Fruit fly (Drosophila melanogaster): ENCODE measurements around the gene CG1750.

DNA sequence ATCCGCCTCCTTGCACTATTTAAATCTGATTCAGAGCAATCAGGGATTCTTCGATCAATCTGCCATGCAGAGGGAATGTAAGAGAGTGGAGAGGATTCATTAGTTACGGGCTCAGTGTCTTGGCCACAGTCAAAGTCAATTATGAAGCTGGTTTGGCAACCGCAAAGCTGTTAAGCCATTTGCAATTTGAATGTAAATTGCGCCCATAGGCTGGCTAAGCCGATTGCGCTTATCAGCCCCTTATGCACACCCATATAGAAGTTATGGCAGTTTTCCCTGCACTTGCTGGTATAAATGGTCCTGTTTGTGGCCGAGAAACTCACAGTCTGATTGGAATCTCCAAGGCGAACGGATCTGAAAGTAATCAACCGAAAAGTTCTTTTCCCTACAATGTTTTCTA is 7.6 kb upstream of the CG1750 start, which contains the start of gene CAH5:
- TF ChIP-seq CG11696 (GFP tag; IDR thresholded peaks at IDR 0.05) (no peak), ac (GFP tag; optimal IDR thresholded peaks at IDR 0.05) (no peak), Sox102F (GFP tag; optimal IDR thresholded peaks at IDR 0.05) (no peak), ranshi (GFP tag; IDR thresholded peaks at IDR 0.05) (no peak), CG32532 (GFP tag; IDR thresholded peaks at IDR 0.05) (no peak), CG11560 (tag; IDR thresholded peaks at IDR 0.05) (no peak), CG12942 (GFP tag; optimal IDR thresholded peaks at IDR 0.05) (no peak), CG16813 (GFP tag; IDR thresholded peaks at IDR 0.05; ENCODE audit: partially characterized antibody) (no peak), CG14965 (GFP tag; optimal IDR thresholded peaks at IDR 0.05; ENCODE audit: borderline replicate concordance) (no peak), CG12219 (GFP tag; optimal IDR thresholded peaks at IDR 0.05) (no peak)

Data from whole organism, embryonic.